Worm (Caenorhabditis elegans): ENCODE results near the gene F13E9.9.

The F13E9.9 gene

ce11 chrIV:10868629-10869251, 30.3 kb downstream of the F13E9.9 start, which contains the start of gene F13E9.11:
Gene F13E9.11, minus strand, starts transcription at chrIV:10869135.
- no peak for TF ChIP-seq unc-62 (GFP tag; optimal IDR thresholded peaks at IDR 0.05)

- no peak for TF ChIP-seq unc-62 (GFP tag; optimal IDR thresholded peaks at IDR 0.05)
These were observed 31.4 kb downstream of the F13E9.9 start for ce11 chrIV:10867370-10868146.

ce11 chrIV:10864031-10864430, 35.0 kb downstream of the F13E9.9 start, which contains the start of gene nish-1:
Gene nish-1, plus strand, starts transcription at chrIV:10864331.
- no peak for TF ChIP-seq unc-62 (GFP tag; optimal IDR thresholded peaks at IDR 0.05)

ce11 chrIV:10861102-10861501, 37.9 kb downstream of the F13E9.9 start, which contains the start of gene rbm-22:
Gene rbm-22, plus strand, starts transcription at chrIV:10861402.
- no peak for TF ChIP-seq unc-62 (GFP tag; optimal IDR thresholded peaks at IDR 0.05)

ce11 chrIV:10858300-10859016, 40.5 kb downstream of the F13E9.9 start, which contains the start of the genes T11G6.2 and hars-1:
Gene T11G6.2, minus strand, starts transcription at chrIV:10858496.
Gene hars-1, plus strand, starts transcription at chrIV:10858957.
- TF ChIP-seq unc-62 (GFP tag; optimal IDR thresholded peaks at IDR 0.05), result no peak

- no peak for TF ChIP-seq unc-62 (GFP tag; optimal IDR thresholded peaks at IDR 0.05)
These were observed 43.0 kb downstream of the F13E9.9 start for ce11 chrIV:10855946-10856345.

ce11 chrIV:10855049-10855448, 43.9 kb downstream of the F13E9.9 start, which contains the start of gene T11G6.3:
Gene T11G6.3, minus strand, starts transcription at chrIV:10855237.
- TF ChIP-seq unc-62 (GFP tag; optimal IDR thresholded peaks at IDR 0.05), result no peak

- no peak for TF ChIP-seq unc-62 (GFP tag; optimal IDR thresholded peaks at IDR 0.05)
These were observed 44.9 kb downstream of the F13E9.9 start for ce11 chrIV:10854042-10854441.

- no peak for TF ChIP-seq unc-62 (GFP tag; optimal IDR thresholded peaks at IDR 0.05)
These were observed 46.6 kb downstream of the F13E9.9 start for ce11 chrIV:10852403-10852802.

- no peak for TF ChIP-seq unc-62 (GFP tag; optimal IDR thresholded peaks at IDR 0.05)
These were observed 47.2 kb downstream of the F13E9.9 start, which contains the start of gene T11G6.4 for ce11 chrIV:10851833-10852232. Gene T11G6.4, minus strand, starts transcription at chrIV:10851933.

ce11 chrIV:10851136-10851535, 47.9 kb downstream of the F13E9.9 start:
- TF ChIP-seq unc-62 (GFP tag; optimal IDR thresholded peaks at IDR 0.05), result no peak
